Worm (Caenorhabditis elegans): ENCODE results near the gene F35A5.5.

F35A5.5 gene

ce11 chrX:3788483-3788882 is 7.1 kb downstream of the F35A5.5 start (continued):
- TF ChIP-seq snpc-4 (tag; optimal IDR thresholded peaks at IDR 0.05) (no peak), ceh-63 (GFP tag; optimal IDR thresholded peaks at IDR 0.05) (no peak), nhr-19 (GFP tag; conservative IDR thresholded peaks at IDR 0.05) (peak; percentile 72), sox-4 (tag; optimal IDR thresholded peaks at IDR 0.05) (no peak), pax-3 (tag; optimal IDR thresholded peaks at IDR 0.05) (no peak), ces-1 (GFP tag; optimal IDR thresholded peaks at IDR 0.05) (no peak), nhr-77 (tag; optimal IDR thresholded peaks at IDR 0.05) (no peak), swsn-7 (tag; optimal IDR thresholded peaks at IDR 0.05) (peak; percentile 70), pag-3 (tag; optimal IDR thresholded peaks at IDR 0.05; ENCODE audit: borderline replicate concordance, insufficient read depth) (no peak), F16B12.6 (tag; optimal IDR thresholded peaks at IDR 0.05) (no peak), hlh-4 (tag; optimal IDR thresholded peaks at IDR 0.05) (no peak), nhr-84 (tag; optimal IDR thresholded peaks at IDR 0.05) (no peak), unc-98 (GFP tag; IDR thresholded peaks at IDR 0.05) (no peak), ztf-4 (tag; optimal IDR thresholded peaks at IDR 0.05) (peak; percentile 16), ama-1 (optimal IDR thresholded peaks at IDR 0.05) (peak; percentile 78)

- TF ChIP-seq nhr-85 (tag): peak; percentile 95
- TF ChIP-seq unc-130 (tag; optimal IDR thresholded peaks at IDR 0.05): peak; percentile 50
- TF ChIP-seq nhr-12 (tag; optimal IDR thresholded peaks at IDR 0.05): no peak
- TF ChIP-seq dsc-1 (tag; optimal IDR thresholded peaks at IDR 0.05): peak; percentile 23
- TF ChIP-seq dpl-1 (GFP tag; optimal IDR thresholded peaks at IDR 0.05): peak in 2 of 3 experiments; percentile 4 to 11
- TF ChIP-seq nhr-84 (tag; optimal IDR thresholded peaks at IDR 0.05): no peak
- TF ChIP-seq lir-3 (tag; optimal IDR thresholded peaks at IDR 0.05; ENCODE audit: poor library complexity): no peak
- TF ChIP-seq fkh-8 (tag; optimal IDR thresholded peaks at IDR 0.05): no peak
- TF ChIP-seq vab-15 (tag; optimal IDR thresholded peaks at IDR 0.05): no peak
- no peak for TF ChIP-seq hlh-17 (GFP tag; optimal IDR thresholded peaks at IDR 0.05; ENCODE audit: borderline replicate concordance)
- no peak for TF ChIP-seq efl-1 (optimal IDR thresholded peaks at IDR 0.05)
- TF ChIP-seq efl-1 (GFP tag; optimal IDR thresholded peaks at IDR 0.05 in 1 of 2): peak in 1 of 2 experiments; percentile 86
- TF ChIP-seq C34B4.2 (tag; optimal IDR thresholded peaks at IDR 0.05): no peak
- peak; percentile 39 for TF ChIP-seq blmp-1 (tag; optimal IDR thresholded peaks at IDR 0.05)
- peak; percentile 0 for TF ChIP-seq pax-3 (tag; optimal IDR thresholded peaks at IDR 0.05)
- TF ChIP-seq ztf-11 (tag; optimal IDR thresholded peaks at IDR 0.05): peak in 1 of 2 experiments; percentile 11
- TF ChIP-seq xbp-1 (tag; optimal IDR thresholded peaks at IDR 0.05): peak; percentile 32
- peak; percentile 31; the same call in 1 of the 2 replicates for TF ChIP-seq nhr-19 (GFP tag; conservative IDR thresholded peaks at IDR 0.05)
- no peak for TF ChIP-seq unc-62 (GFP tag; optimal IDR thresholded peaks at IDR 0.05)
- TF ChIP-seq F16B12.6 (tag; optimal IDR thresholded peaks at IDR 0.05): no peak
- peak; percentile 81 for TF ChIP-seq nhr-20 (tag; optimal IDR thresholded peaks at IDR 0.05)
- TF ChIP-seq lin-39 (tag; optimal IDR thresholded peaks at IDR 0.05): no peak
- peak; percentile 33 to 53 for TF ChIP-seq lsy-2 (tag; optimal IDR thresholded peaks at IDR 0.05)
- TF ChIP-seq elt-2 (tag; optimal IDR thresholded peaks at IDR 0.05): no peak
- no peak for TF ChIP-seq tlp-1 (tag; optimal IDR thresholded peaks at IDR 0.05)
- no peak for TF ChIP-seq unc-98 (GFP tag; IDR thresholded peaks at IDR 0.05)
- no peak for TF ChIP-seq jun-1 (tag; optimal IDR thresholded peaks at IDR 0.05)
- no peak for TF ChIP-seq ceh-90 (tag; optimal IDR thresholded peaks at IDR 0.05)
- TF ChIP-seq lin-35 (GFP tag; optimal IDR thresholded peaks at IDR 0.05): peak; percentile 34
- TF ChIP-seq Y116A8C.19 (tag; optimal IDR thresholded peaks at IDR 0.05; ENCODE audit: borderline replicate concordance): no peak
- no peak for TF ChIP-seq egl-27 (tag; optimal IDR thresholded peaks at IDR 0.05)
- TF ChIP-seq isw-1 (GFP tag; IDR thresholded peaks at IDR 0.05): no peak
- no peak for TF ChIP-seq fkh-10 (GFP tag; optimal IDR thresholded peaks at IDR 0.05)
- no peak for TF ChIP-seq C04F5.9 (tag; optimal IDR thresholded peaks at IDR 0.05)
- TF ChIP-seq ama-1 (optimal IDR thresholded peaks at IDR 0.05): no peak
- TF ChIP-seq pqm-1 (tag; optimal IDR thresholded peaks at IDR 0.05): no peak
- TF ChIP-seq pag-3 (tag; optimal IDR thresholded peaks at IDR 0.05; ENCODE audit: borderline replicate concordance, insufficient read depth): no peak
- TF ChIP-seq swsn-7 (tag; optimal IDR thresholded peaks at IDR 0.05): peak; percentile 21
- no peak for TF ChIP-seq unc-86 (tag; optimal IDR thresholded peaks at IDR 0.05)
- no peak for TF ChIP-seq alr-1 (tag; optimal IDR thresholded peaks at IDR 0.05; ENCODE audit: borderline replicate concordance)
- no peak for TF ChIP-seq nhr-237 (tag; optimal IDR thresholded peaks at IDR 0.05)
- TF ChIP-seq fkh-4 (tag; optimal IDR thresholded peaks at IDR 0.05; ENCODE audit: borderline replicate concordance): no peak
These were observed 8.0 kb downstream of the F35A5.5 start, which contains the start of gene pmpl-1 for ce11 chrX:3787431-3788076. Gene pmpl-1, plus strand, starts transcription at chrX:3788026.

Data from whole organism, L1 larva.